Worm (Caenorhabditis elegans) whole organism, late embryonic: ENCODE measurements around the gene wbp-2.

Experiments used
- C08G9.2 ChIP-seq: sonication (generic microtip); optimal IDR thresholded peaks from 2 replicates; lab custom pipeline; 2016; ENCODE audit warnings: mild to moderate bottlenecking, missing genetic modification characterization, moderate library complexity, missing compliant biosample characterization
- C38D4.7 ChIP-seq: fragments of 200-800 bp; sonication (Bioruptor generic); optimal IDR thresholded peaks from 2 replicates; lab custom pipeline; 2018; ENCODE audit warnings: mild to moderate bottlenecking, missing genetic modification characterization, moderate library complexity, missing compliant biosample characterization
- F13H6.1 ChIP-seq: sonication (generic microtip); optimal IDR thresholded peaks from 2 replicates; lab custom pipeline; 2016; ENCODE audit warnings: missing genetic modification characterization, missing compliant biosample characterization
- K09A11.1 ChIP-seq: sonication (generic microtip); optimal IDR thresholded peaks from 2 replicates; lab custom pipeline; 2017; ENCODE audit warnings: antibody characterized with exemption, mild to moderate bottlenecking, missing genetic modification characterization, missing compliant biosample characterization; ENCODE audit not compliant: insufficient read depth
- Y22D7AL.16 ChIP-seq: sonication (generic microtip); optimal IDR thresholded peaks from 2 replicates; lab custom pipeline; 2016; ENCODE audit warnings: missing genetic modification characterization, missing compliant biosample characterization
- ama-1 ChIP-seq: fragments of 150-350 bp; optimal IDR thresholded peaks from 2 replicates; lab custom pipeline; 2014
- ceh-14 ChIP-seq: sonication (generic microtip); optimal IDR thresholded peaks from 2 replicates; lab custom pipeline; 2016; ENCODE audit warnings: missing genotype, missing genetic modification characterization, missing compliant biosample characterization
- ceh-18 ChIP-seq: sonication (generic microtip); optimal IDR thresholded peaks from 2 replicates; lab custom pipeline; 2016; ENCODE audit warnings: missing genetic modification characterization, missing compliant biosample characterization
- ceh-2 ChIP-seq: sonication (generic microtip); optimal IDR thresholded peaks from 2 replicates; lab custom pipeline; 2016; ENCODE audit warnings: missing genotype, missing genetic modification characterization, missing compliant biosample characterization
- ceh-22 ChIP-seq: sonication (generic microtip); optimal IDR thresholded peaks from 2 replicates; lab custom pipeline; 2017; ENCODE audit warnings: missing biosample characterization, missing genetic modification characterization
- ceh-24 ChIP-seq: sonication (generic microtip); optimal IDR thresholded peaks from 2 replicates; lab custom pipeline; 2016; ENCODE audit warnings: mild to moderate bottlenecking, missing genetic modification characterization, missing compliant biosample characterization
- ceh-30 ChIP-seq: fragments of 150-350 bp; optimal IDR thresholded peaks from 2 replicates; lab custom pipeline; 2014; ENCODE audit warnings: missing biosample characterization, missing genetic modification characterization
- ceh-31 ChIP-seq: sonication (generic microtip); optimal IDR thresholded peaks from 2 replicates; lab custom pipeline; 2016; ENCODE audit warnings: missing genetic modification characterization, missing compliant biosample characterization
- ceh-6 ChIP-seq: fragments of 200-800 bp; sonication (Bioruptor generic); optimal IDR thresholded peaks from 2 replicates; lab custom pipeline; 2018; ENCODE audit warnings: mild to moderate bottlenecking, missing genetic modification characterization, missing compliant biosample characterization
- che-1 ChIP-seq: sonication (generic microtip); optimal IDR thresholded peaks from 2 replicates; lab custom pipeline; 2016; ENCODE audit warnings: mild to moderate bottlenecking, missing genetic modification characterization, missing compliant biosample characterization
- dmd-4 ChIP-seq: sonication (generic microtip); optimal IDR thresholded peaks from 2 replicates; lab custom pipeline; 2016; ENCODE audit warnings: borderline replicate concordance, missing genetic modification characterization, missing compliant biosample characterization
- elt-2 ChIP-seq: sonication (generic microtip); optimal IDR thresholded peaks from 2 replicates; lab custom pipeline; 2016; ENCODE audit warnings: missing genetic modification reagents, missing genetic modification characterization, missing compliant biosample characterization
- elt-4 ChIP-seq: sonication (generic microtip); optimal IDR thresholded peaks from 2 replicates; lab custom pipeline; 2016; ENCODE audit warnings: missing genetic modification characterization, missing compliant biosample characterization
- ets-4 ChIP-seq: sonication (generic microtip); optimal IDR thresholded peaks from 2 replicates; lab custom pipeline; 2016; ENCODE audit warnings: missing genetic modification characterization, missing compliant biosample characterization
- eyg-1 ChIP-seq: sonication (generic microtip); optimal IDR thresholded peaks from 2 replicates; lab custom pipeline; 2016; ENCODE audit warnings: missing genotype, missing genetic modification characterization, missing compliant biosample characterization
- fkh-10 ChIP-seq: fragments of 150-350 bp; optimal IDR thresholded peaks from 2 replicates; lab custom pipeline; 2014; ENCODE audit warnings: missing biosample characterization, missing genetic modification reagents, missing genetic modification characterization
- fkh-6 ChIP-seq: sonication (generic microtip); optimal IDR thresholded peaks from 2 replicates; lab custom pipeline; 2016; ENCODE audit warnings: missing genetic modification characterization, missing compliant biosample characterization
- gmeb-2 ChIP-seq: sonication (generic microtip); optimal IDR thresholded peaks from 2 replicates; lab custom pipeline; 2016; ENCODE audit warnings: missing genetic modification characterization, inconsistent platforms, missing compliant biosample characterization
- hlh-15 ChIP-seq: sonication (generic microtip); optimal IDR thresholded peaks from 2 replicates; lab custom pipeline; 2016; ENCODE audit warnings: missing genetic modification characterization, missing compliant biosample characterization
- hlh-30 ChIP-seq: sonication (generic microtip); optimal IDR thresholded peaks from 2 replicates; lab custom pipeline; 2017; ENCODE audit warnings: antibody characterized with exemption, missing genetic modification characterization, missing compliant biosample characterization; ENCODE audit not compliant: insufficient read depth
- hlh-8 ChIP-seq: sonication (generic microtip); optimal IDR thresholded peaks from 2 replicates; lab custom pipeline; 2016; ENCODE audit warnings: missing genotype, missing genetic modification characterization, missing compliant biosample characterization
- lim-6 ChIP-seq: sonication (generic microtip); optimal IDR thresholded peaks from 2 replicates; lab custom pipeline; 2016; ENCODE audit warnings: missing genetic modification characterization, missing compliant biosample characterization
- mec-3 ChIP-seq: sonication (generic microtip); optimal IDR thresholded peaks from 2 replicates; lab custom pipeline; 2016; ENCODE audit warnings: borderline replicate concordance, missing genetic modification characterization, missing compliant biosample characterization
- nfya-1 ChIP-seq: sonication (generic microtip); optimal IDR thresholded peaks from 2 replicates; lab custom pipeline; 2017; ENCODE audit warnings: missing genetic modification characterization, mild to moderate bottlenecking, missing compliant biosample characterization, antibody characterized with exemption, moderate library complexity
- nhr-232 ChIP-seq: sonication (generic microtip); optimal IDR thresholded peaks from 2 replicates; lab custom pipeline; 2016; ENCODE audit warnings: missing genetic modification characterization, missing compliant biosample characterization
- npax-4 ChIP-seq: sonication (generic microtip); optimal IDR thresholded peaks from 2 replicates; lab custom pipeline; 2016; ENCODE audit warnings: missing genetic modification characterization, missing compliant biosample characterization
- odd-2 ChIP-seq: sonication (generic microtip); optimal IDR thresholded peaks from 2 replicates; lab custom pipeline; 2017; ENCODE audit warnings: antibody characterized with exemption, mild to moderate bottlenecking, missing genetic modification characterization, missing compliant biosample characterization
- pag-3 ChIP-seq: sonication (generic microtip); optimal IDR thresholded peaks from 2 replicates; lab custom pipeline; 2016; ENCODE audit warnings: missing compliant biosample characterization, missing genetic modification characterization, borderline replicate concordance
- pax-1 ChIP-seq: fragments of 150-350 bp; optimal IDR thresholded peaks from 2 replicates; lab custom pipeline; 2014; ENCODE audit warnings: missing biosample characterization, missing genetic modification characterization
- pros-1 ChIP-seq: fragments of 150-350 bp; optimal IDR thresholded peaks from 2 replicates; lab custom pipeline; 2014; ENCODE audit warnings: missing biosample characterization, missing genetic modification reagents, missing genetic modification characterization
- ref-2 ChIP-seq: sonication (generic microtip); optimal IDR thresholded peaks from 2 replicates; lab custom pipeline; 2016; ENCODE audit warnings: missing genetic modification characterization, missing compliant biosample characterization
- sdc-2 ChIP-seq: sonication (generic microtip); optimal IDR thresholded peaks from 2 replicates; lab custom pipeline; 2016; ENCODE audit warnings: missing genotype, missing genetic modification characterization, missing compliant biosample characterization
- syd-9 ChIP-seq: sonication (generic microtip); optimal IDR thresholded peaks from 2 replicates; lab custom pipeline; 2016; ENCODE audit warnings: mild to moderate bottlenecking, missing genetic modification characterization, moderate library complexity, missing compliant biosample characterization
- tbx-2 ChIP-seq: sonication (generic microtip); optimal IDR thresholded peaks from 2 replicates; lab custom pipeline; 2016; ENCODE audit warnings: missing genetic modification characterization, missing compliant biosample characterization
- ttx-3 ChIP-seq: sonication (generic microtip); optimal IDR thresholded peaks from 2 replicates; lab custom pipeline; 2016; ENCODE audit warnings: missing genetic modification reagents, missing genetic modification characterization, missing compliant biosample characterization
- unc-3 ChIP-seq, 2 experiments: fragments of 200-800 bp in 1 of 2; sonication (Bioruptor generic) in 1 of 2; sonication (generic microtip) in 1 of 2; conservative IDR thresholded peaks in 1 of 2; optimal IDR thresholded peaks in 1 of 2; 2 replicates each; pipeline versions ENCODE4 v1.3.6 to Lab custom; 2016 to 2022; ENCODE audit warnings: missing compliant biosample characterization in 2 of 2, missing genetic modification characterization in 2 of 2, missing genetic modification reagents in 1 of 2
- unc-42 ChIP-seq: sonication (generic microtip); optimal IDR thresholded peaks from 2 replicates; lab custom pipeline; 2016; ENCODE audit warnings: missing genotype, missing genetic modification characterization, missing compliant biosample characterization
- unc-55 ChIP-seq: sonication (generic microtip); optimal IDR thresholded peaks from 2 replicates; lab custom pipeline; 2017; ENCODE audit warnings: missing biosample characterization, missing genetic modification reagents, missing genetic modification characterization
- unc-86 ChIP-seq: sonication (generic microtip); optimal IDR thresholded peaks from 2 replicates; lab custom pipeline; 2016; ENCODE audit warnings: missing genetic modification characterization, missing compliant biosample characterization
- ztf-16 ChIP-seq: sonication (generic microtip); optimal IDR thresholded peaks from 2 replicates; lab custom pipeline; 2017; ENCODE audit warnings: missing genetic modification characterization, missing compliant biosample characterization

wbp-2 gene

ce11 chrII:9282787-9283186 is 46.8 kb upstream of the wbp-2 start (continued):
- TF ChIP-seq unc-86 (tag; lab: Kevin White, UChicago), result no peak
- TF ChIP-seq sdc-2, result no peak
- TF ChIP-seq tbx-2 (tag; lab: Kevin White, UChicago), result peak; percentile 84
- peak; percentile 47 for TF ChIP-seq K09A11.1 (tag; lab: Kevin White, UChicago)
- peak; percentile 91 for TF ChIP-seq ceh-31 (tag; lab: Kevin White, UChicago)
- no peak for TF ChIP-seq che-1
- no peak for TF ChIP-seq ztf-16
- TF ChIP-seq unc-55 (GFP tag; lab: Kevin White, UChicago), result peak; percentile 83
- peak; percentile 37 for TF ChIP-seq ets-4 (tag; lab: Kevin White, UChicago)
- TF ChIP-seq unc-3 (GFP tag; conservative IDR thresholded peaks at IDR 0.05; lab: Robert Waterston, UW), result no peak
- peak; percentile 0 for TF ChIP-seq unc-3 (tag; optimal IDR thresholded peaks at IDR 0.05; lab: Kevin White, UChicago)
- no peak for TF ChIP-seq eyg-1
- TF ChIP-seq mec-3 (tag; lab: Kevin White, UChicago), result no peak
- no peak for TF ChIP-seq odd-2 (tag; lab: Kevin White, UChicago)
- no peak for TF ChIP-seq hlh-15
- no peak for TF ChIP-seq npax-4 (tag; lab: Kevin White, UChicago)
- TF ChIP-seq nfya-1, result peak; percentile 93
- no peak for TF ChIP-seq ceh-6 (GFP tag; lab: Kevin White, UChicago)
- no peak for TF ChIP-seq pag-3 (tag; lab: Kevin White, UChicago)
- TF ChIP-seq C08G9.2 (tag; lab: Kevin White, UChicago), result no peak
- TF ChIP-seq lim-6 (tag; lab: Kevin White, UChicago), result no peak
- no peak for TF ChIP-seq dmd-4
- peak; percentile 3 for TF ChIP-seq ceh-14
- no peak for TF ChIP-seq fkh-6 (tag; lab: Kevin White, UChicago)
- peak; percentile 25 for TF ChIP-seq elt-2
- TF ChIP-seq elt-4, result no peak
- no peak for TF ChIP-seq nhr-232 (tag; lab: Kevin White, UChicago)
- TF ChIP-seq Y22D7AL.16 (tag; lab: Kevin White, UChicago), result no peak
- TF ChIP-seq hlh-8 (tag; lab: Kevin White, UChicago), result no peak
- TF ChIP-seq ceh-18 (tag; lab: Kevin White, UChicago), result peak; percentile 88
- TF ChIP-seq pros-1 (tag; lab: Kevin White, UChicago), result peak; percentile 27
- peak; percentile 49 for TF ChIP-seq ceh-2 (tag; lab: Kevin White, UChicago)
- TF ChIP-seq ceh-24, result no peak
- no peak for TF ChIP-seq fkh-10
- TF ChIP-seq F13H6.1 (tag; lab: Kevin White, UChicago), result peak; percentile 55
- TF ChIP-seq unc-42, result peak; percentile 56
- TF ChIP-seq ref-2 (tag; lab: Kevin White, UChicago), result peak; percentile 67
- no peak for TF ChIP-seq ama-1 (lab: Kevin White, UChicago)
- peak; percentile 83 for TF ChIP-seq hlh-30 (tag; lab: Kevin White, UChicago)
- TF ChIP-seq syd-9 (tag; lab: Kevin White, UChicago), result peak; percentile 26
- peak; percentile 86 for TF ChIP-seq ceh-30 (tag; lab: Kevin White, UChicago)
- peak; percentile 10 for TF ChIP-seq ttx-3 (tag; lab: Kevin White, UChicago)
- TF ChIP-seq ceh-22 (tag; lab: Kevin White, UChicago), result no peak
- no peak for TF ChIP-seq gmeb-2
- TF ChIP-seq pax-1 (tag; lab: Kevin White, UChicago), result peak; percentile 18
- TF ChIP-seq C38D4.7 (GFP tag; lab: Kevin White, UChicago), result no peak
